Worm (Caenorhabditis elegans): ENCODE data around the gene amph-1.

- TF ChIP-seq dao-5 (tag; optimal IDR thresholded peaks at IDR 0.05) (no peak), W03F9.2 (tag; optimal IDR thresholded peaks at IDR 0.05) (no peak), him-1 (tag; optimal IDR thresholded peaks at IDR 0.05) (no peak)
Measured at ce11 chrIV:9654017-9654416, 6.3 kb upstream of the amph-1 start, which contains the start of gene F58G6.7.

Data from whole organism, L4/young adult.